Worm (Caenorhabditis elegans) whole organism, midembryonic: ENCODE data around the gene ipp-5.

Source experiments
- T22C8.4 ChIP-seq: fragments of 200-800 bp; sonication (Bioruptor generic); IDR thresholded peaks from 2 replicates; pipeline ENCODE4 v1.3.6; 2022; ENCODE audit warnings: missing genetic modification characterization, missing compliant biosample characterization
- flt-1 ChIP-seq: fragments of 200-800 bp; sonication (Bioruptor generic); IDR thresholded peaks from 2 replicates; pipeline ENCODE4 v1.3.6; 2022; ENCODE audit warnings: missing genetic modification characterization, missing compliant biosample characterization
- ref-1 ChIP-seq: fragments of 200-800 bp; sonication (Bioruptor generic); conservative IDR thresholded peaks from 2 replicates; pipeline ENCODE4 v1.3.6; 2022; ENCODE audit warnings: missing genetic modification reagents, missing genetic modification characterization, missing compliant biosample characterization
- ztf-29 ChIP-seq: fragments of 200-800 bp; sonication (Bioruptor generic); IDR thresholded peaks from 2 replicates; pipeline ENCODE4 v1.3.6; 2022; ENCODE audit warnings: missing genetic modification reagents, missing genetic modification characterization, missing compliant biosample characterization

DNA sequence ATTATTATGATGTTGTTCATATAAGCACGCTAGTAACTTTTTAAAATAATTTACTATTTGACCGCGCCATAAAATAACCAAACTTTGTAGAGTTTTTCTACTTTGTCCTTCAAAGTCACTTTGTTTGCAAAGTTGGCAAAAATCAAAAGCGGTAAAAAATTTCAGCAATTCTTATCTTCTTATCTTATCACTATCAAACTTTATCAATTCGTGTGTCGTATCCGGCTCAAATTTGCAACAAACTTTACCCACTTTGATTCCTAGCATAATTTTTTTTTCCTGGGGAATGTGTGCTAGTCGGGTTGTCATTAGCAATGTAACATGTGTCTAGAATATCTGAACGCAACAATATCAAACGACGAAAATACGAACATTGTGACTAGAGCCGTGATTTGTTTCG, 45.5 kb upstream of the ipp-5 start:
- TF ChIP-seq ref-1 (GFP tag; lab: Robert Waterston, UW) (no peak), flt-1 (GFP tag; lab: Robert Waterston, UW) (no peak), ztf-29 (GFP tag; lab: Robert Waterston, UW) (no peak), T22C8.4 (GFP tag; lab: Robert Waterston, UW) (no peak)
